Fruit fly (Drosophila melanogaster) whole organism, wandering third instar larva: Measurements from ENCODE around the gene CG17118.

Experiments used
- Abd-B ChIP-seq: fragments of >200 bp; optimal IDR thresholded peaks from 2 replicates; lab custom pipeline; 2017; ENCODE audit warnings: missing biosample characterization, missing genetic modification characterization
- CG32264 ChIP-seq: fragments of 200-800 bp; sonication (Bioruptor generic); optimal IDR thresholded peaks from 2 replicates; lab custom pipeline; 2016; ENCODE audit warnings: missing biosample characterization, missing genetic modification characterization
- CrebA ChIP-seq: fragments of 200-800 bp; sonication (Bioruptor generic); optimal IDR thresholded peaks from 2 replicates; lab custom pipeline; 2016; ENCODE audit warnings: missing biosample characterization, mild to moderate bottlenecking, missing genetic modification characterization, borderline replicate concordance
- Dif ChIP-seq: fragments of 200-275, 200-300 bp; sonication (Bioruptor generic); optimal IDR thresholded peaks from 2 replicates; lab custom pipeline; 2018; ENCODE audit warnings: missing biosample characterization, missing genetic modification characterization; ENCODE audit not compliant: partially characterized antibody
- GATAd ChIP-seq: sonication (Bioruptor generic); optimal IDR thresholded peaks from 2 replicates; lab custom pipeline; 2016; ENCODE audit warnings: missing biosample characterization, missing genetic modification characterization
- HLH106 ChIP-seq: fragments of 200-800 bp; optimal IDR thresholded peaks from 3 replicates; lab custom pipeline; 2019; ENCODE audit warnings: missing biosample characterization, mild to moderate bottlenecking, missing genetic modification characterization, moderate library complexity
- Hnf4 ChIP-seq: fragments of 200-800 bp; sonication (Bioruptor generic); optimal IDR thresholded peaks from 2 replicates; lab custom pipeline; 2016; ENCODE audit warnings: missing biosample characterization, mild to moderate bottlenecking, missing genetic modification characterization
- Hr83 ChIP-seq: fragments of 200-300 bp; sonication (Bioruptor generic); optimal IDR thresholded peaks from 2 replicates; lab custom pipeline; 2016; ENCODE audit warnings: missing biosample characterization, mild to moderate bottlenecking, missing genetic modification characterization, moderate library complexity; ENCODE audit not compliant: poor library complexity, severe bottlenecking
- Mio ChIP-seq: sonication (Bioruptor generic); optimal IDR thresholded peaks from 2 replicates; lab custom pipeline; 2016; ENCODE audit warnings: missing biosample characterization, missing genetic modification characterization
- Myc ChIP-seq: fragments of >200 bp; optimal IDR thresholded peaks from 2 replicates; lab custom pipeline; 2017
- OdsH ChIP-seq: fragments of 200-800 bp; sonication (Bioruptor generic); optimal IDR thresholded peaks from 2 replicates; lab custom pipeline; 2016; ENCODE audit warnings: missing biosample characterization, mild to moderate bottlenecking, missing genetic modification characterization
- Rel ChIP-seq, 2 experiments: fragments of 200-800 bp; sonication (Bioruptor generic) in 1 of 2; optimal IDR thresholded peaks; 2 replicates in 1 of 2; 3 replicates in 1 of 2; lab custom pipeline; 2016 to 2019; ENCODE audit warnings: mild to moderate bottlenecking in 2 of 2, missing biosample characterization in 2 of 2, missing genetic modification characterization in 2 of 2, moderate library complexity in 1 of 2
- Sp1 ChIP-seq: fragments of 200-800 bp; sonication (Bioruptor generic); optimal IDR thresholded peaks from 3 replicates; lab custom pipeline; 2019; ENCODE audit warnings: missing biosample characterization, mild to moderate bottlenecking, missing genetic modification characterization, moderate library complexity
- Vsx2 ChIP-seq: fragments of 200-300, 225-300 bp; sonication (Bioruptor generic); optimal IDR thresholded peaks from 2 replicates; lab custom pipeline; 2018; ENCODE audit warnings: missing biosample characterization, missing genetic modification characterization; ENCODE audit not compliant: partially characterized antibody
- brk ChIP-seq: fragments of 200-800 bp; sonication (Bioruptor generic); optimal IDR thresholded peaks from 2 replicates; lab custom pipeline; 2016; ENCODE audit warnings: missing biosample characterization, mild to moderate bottlenecking, missing genetic modification characterization
- dl ChIP-seq, 2 experiments: fragments of 175-275, 200-275 bp in 1 of 2; fragments of 200-275 bp in 1 of 2; sonication (Bioruptor generic); optimal IDR thresholded peaks; lab custom pipeline; 2018; ENCODE audit warnings: mild to moderate bottlenecking in 2 of 2, missing biosample characterization in 2 of 2, missing genetic modification characterization in 2 of 2, moderate library complexity in 2 of 2; ENCODE audit not compliant: partially characterized antibody in 2 of 2, insufficient read depth in 1 of 2
- dmrt93B ChIP-seq: fragments of 200-800 bp; sonication (Bioruptor generic); optimal IDR thresholded peaks from 2 replicates; lab custom pipeline; 2018; ENCODE audit warnings: missing biosample characterization, mild to moderate bottlenecking, missing genetic modification characterization
- dsf ChIP-seq: sonication (Bioruptor generic); optimal IDR thresholded peaks from 2 replicates; lab custom pipeline; 2016; ENCODE audit warnings: missing biosample characterization, missing genetic modification characterization, borderline replicate concordance
- ey ChIP-seq: fragments of 200-800 bp; sonication (Bioruptor generic); optimal IDR thresholded peaks from 2 replicates; lab custom pipeline; 2016; ENCODE audit warnings: missing biosample characterization, missing genetic modification characterization
- foxo ChIP-seq, 2 experiments: fragments of 200-800 bp; sonication (Bioruptor generic); optimal IDR thresholded peaks; 2 replicates in 1 of 2; 3 replicates in 1 of 2; lab custom pipeline; 2016 to 2017; ENCODE audit warnings: missing biosample characterization in 2 of 2, missing genetic modification characterization in 2 of 2
- fru ChIP-seq: fragments of 200-800 bp; sonication (Bioruptor generic); optimal IDR thresholded peaks from 3 replicates; lab custom pipeline; 2016; ENCODE audit warnings: missing biosample characterization, mild to moderate bottlenecking, missing genetic modification characterization
- h ChIP-seq: fragments of 200-800 bp; sonication (Bioruptor generic); optimal IDR thresholded peaks from 3 replicates; lab custom pipeline; 2016; ENCODE audit warnings: missing biosample characterization, mild to moderate bottlenecking, missing genetic modification characterization
- lola ChIP-seq: fragments of >200 bp; optimal IDR thresholded peaks from 2 replicates; lab custom pipeline; 2017; ENCODE audit warnings: missing biosample characterization, missing genetic modification characterization
- pan ChIP-seq: fragments of >200 bp; optimal IDR thresholded peaks from 2 replicates; lab custom pipeline; 2017
- rgr ChIP-seq: fragments of 200-800 bp; sonication (Bioruptor generic); optimal IDR thresholded peaks from 3 replicates; lab custom pipeline; 2016; ENCODE audit warnings: missing biosample characterization, mild to moderate bottlenecking, missing genetic modification characterization
- sage ChIP-seq: fragments of 200-800 bp; sonication (Bioruptor generic); optimal IDR thresholded peaks from 2 replicates; lab custom pipeline; 2016; ENCODE audit warnings: missing biosample characterization, mild to moderate bottlenecking, missing genetic modification characterization
- sv ChIP-seq: fragments of 200-800 bp; sonication (Bioruptor generic); optimal IDR thresholded peaks from 3 replicates; lab custom pipeline; 2016; ENCODE audit warnings: missing biosample characterization, missing genetic modification characterization
- tai ChIP-seq: sonication (Bioruptor generic); optimal IDR thresholded peaks from 2 replicates; lab custom pipeline; 2016; ENCODE audit warnings: missing biosample characterization, missing genetic modification characterization
- woc ChIP-seq: sonication (Bioruptor generic); optimal IDR thresholded peaks from 2 replicates; lab custom pipeline; 2016; ENCODE audit warnings: missing biosample characterization, mild to moderate bottlenecking, missing genetic modification characterization

CG17118 gene

DNA sequence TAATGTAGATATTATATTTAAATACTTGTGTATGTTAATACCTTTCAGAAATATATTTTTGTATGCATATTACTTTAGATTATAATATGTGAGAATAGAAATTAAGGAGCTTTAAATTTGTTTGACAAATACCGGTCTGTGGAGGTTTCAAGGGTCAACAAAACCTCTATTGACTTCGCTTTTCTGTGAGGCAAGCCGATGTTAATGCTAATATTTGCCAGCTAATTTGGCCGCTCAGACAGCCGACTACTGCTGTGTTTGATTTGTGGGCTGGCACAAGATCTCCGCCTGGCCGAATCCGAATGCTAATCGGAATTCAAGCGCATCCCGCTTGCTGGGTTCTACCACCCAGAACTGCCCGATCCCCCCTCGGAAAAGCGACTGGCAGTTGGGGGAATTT is 24.5 kb downstream of the CG17118 start:
- no peak for TF ChIP-seq CG32264 (GFP tag; lab: Kevin White, UChicago)
- TF ChIP-seq sage (GFP tag; lab: Kevin White, UChicago): no peak
- no peak for TF ChIP-seq sv (GFP tag; lab: Kevin White, UChicago)
- no peak for TF ChIP-seq Myc (lab: Kevin White, UChicago)
- TF ChIP-seq pan (lab: Kevin White, UChicago): no peak

DNA sequence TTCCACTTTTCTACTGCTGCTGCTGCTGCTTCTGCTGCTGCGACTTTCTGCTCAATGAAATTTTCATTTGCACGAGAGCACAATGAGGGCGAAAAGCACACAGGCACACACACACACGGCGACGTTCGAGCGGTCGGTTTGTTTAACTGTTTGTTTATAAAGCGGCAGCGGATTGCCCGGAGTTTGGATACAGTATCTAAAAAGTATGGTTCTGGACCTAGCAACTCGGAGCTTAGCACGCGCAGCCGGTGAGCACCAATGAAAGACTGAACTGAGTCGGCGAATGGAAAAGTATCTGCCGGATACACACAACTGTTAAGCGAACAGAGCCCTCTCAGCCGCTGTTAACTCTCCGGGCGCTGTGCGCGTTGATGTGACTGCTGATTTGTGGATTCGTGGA is 26.0 kb downstream of the CG17118 start, which contains the start of gene CG17124:
Gene CG17124 (minus strand): TSS at position 277 of the 400 bp plus-strand sequence.
- no peak for TF ChIP-seq Rel (GFP tag; optimal IDR thresholded peaks at IDR 0.05; lab: Kevin White, UChicago)
- peak; percentile 22 for TF ChIP-seq Rel (tag; optimal IDR thresholded peaks at IDR 0.05; lab: Kevin White, UChicago)
- peak; percentile 7 for TF ChIP-seq HLH106 (tag; lab: Kevin White, UChicago)
- no peak for TF ChIP-seq OdsH
- TF ChIP-seq dsf (GFP tag; lab: Kevin White, UChicago): no peak
- TF ChIP-seq foxo (GFP tag; optimal IDR thresholded peaks at IDR 0.05; lab: Kevin White, UChicago): peak in 1 of 2 experiments; percentile 26
- TF ChIP-seq Hr83 (GFP tag; lab: Kevin White, UChicago): no peak
- TF ChIP-seq CG32264 (GFP tag; lab: Kevin White, UChicago): no peak
- no peak for TF ChIP-seq Abd-B (GFP tag; lab: Kevin White, UChicago)
- no peak for TF ChIP-seq Hnf4
- TF ChIP-seq brk (GFP tag; lab: Kevin White, UChicago): no peak
- TF ChIP-seq dmrt93B (GFP tag; lab: Kevin White, UChicago): no peak
- peak; percentile 15 for TF ChIP-seq h (GFP tag; lab: Kevin White, UChicago)
- TF ChIP-seq lola: no peak
- peak; percentile 7 for TF ChIP-seq Sp1
- TF ChIP-seq Dif (GFP tag; lab: Kevin White, UChicago): peak; percentile 55
- no peak for TF ChIP-seq GATAd (GFP tag; lab: Kevin White, UChicago)
- no peak for TF ChIP-seq Vsx2 (GFP tag; lab: Kevin White, UChicago)
- no peak for TF ChIP-seq CrebA (GFP tag; lab: Kevin White, UChicago)
- TF ChIP-seq dl (GFP tag; optimal IDR thresholded peaks at IDR 0.05; lab: Kevin White, UChicago; ENCODE audit: insufficient read depth in 1 of 2, partially characterized antibody in 2 of 2): no peak
- TF ChIP-seq fru (GFP tag; lab: Kevin White, UChicago): no peak
- TF ChIP-seq rgr (GFP tag; lab: Kevin White, UChicago): peak; percentile 48

DNA sequence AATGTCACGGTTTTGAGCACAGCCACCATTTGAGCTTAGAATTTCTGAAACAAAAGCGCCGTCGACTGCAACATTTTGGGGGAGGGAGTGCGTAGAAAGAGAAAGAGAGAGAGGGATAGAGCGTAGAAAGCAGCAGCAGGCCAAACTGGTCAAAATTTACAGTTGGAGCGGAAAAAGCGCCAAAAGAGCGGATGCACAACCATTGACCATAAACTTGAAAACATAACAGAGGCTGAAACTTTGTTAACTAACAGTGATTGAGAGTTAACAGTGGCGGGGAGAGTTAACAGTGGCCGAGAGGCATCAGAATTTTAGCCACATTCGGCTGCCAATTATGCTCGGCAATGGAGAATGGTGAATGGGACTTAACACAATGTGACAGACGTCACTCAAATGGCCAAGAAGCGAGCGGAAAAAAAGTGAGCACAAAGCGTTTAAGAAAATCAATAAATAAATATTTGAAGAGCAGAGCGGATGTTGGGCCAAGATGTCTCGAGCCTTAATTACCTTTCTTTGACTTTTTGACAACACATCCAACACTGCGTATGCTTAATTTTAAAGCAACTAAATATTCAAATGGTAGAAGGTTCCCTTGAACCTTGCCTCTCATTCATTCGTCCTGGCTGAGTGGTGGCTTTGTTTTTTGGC is 27.1 kb downstream of the CG17118 start:
- TF ChIP-seq Hnf4 (no peak), dl (GFP tag; optimal IDR thresholded peaks at IDR 0.05; lab: Kevin White, UChicago; ENCODE audit: insufficient read depth in 1 of 2, partially characterized antibody in 2 of 2) (peak in 1 of 2 experiments; percentile 38)
- TF ChIP-seq, all 38 proteins: peak for 1

DNA sequence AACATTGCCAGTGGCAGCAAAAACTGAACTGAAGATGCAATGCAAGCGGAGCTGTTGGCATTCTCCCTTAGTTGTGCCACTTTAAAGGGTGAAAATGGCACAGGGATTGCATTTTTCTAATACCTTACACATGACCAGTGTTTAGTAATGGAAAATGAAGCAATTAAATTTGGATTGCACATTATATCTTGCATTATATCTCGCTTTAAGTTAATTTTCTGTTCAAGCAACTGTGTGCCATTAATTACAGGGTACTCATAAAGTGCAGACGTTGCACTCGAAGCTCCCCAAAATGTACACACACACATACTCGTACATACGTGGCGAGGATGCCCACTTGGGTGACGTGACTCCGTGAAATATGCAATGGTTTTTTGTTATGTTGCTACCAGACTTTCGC is 29.6 kb downstream of the CG17118 start:
- TF ChIP-seq lola (no peak), tai (GFP tag; lab: Kevin White, UChicago) (no peak), Mio (GFP tag; lab: Kevin White, UChicago) (no peak), Vsx2 (GFP tag; lab: Kevin White, UChicago) (no peak), woc (GFP tag; lab: Kevin White, UChicago) (peak; percentile 37), foxo (GFP tag; optimal IDR thresholded peaks at IDR 0.05; lab: Kevin White, UChicago) (peak in 1 of 2 experiments; percentile 50), CrebA (GFP tag; lab: Kevin White, UChicago) (no peak), ey (GFP tag; lab: Kevin White, UChicago) (peak; percentile 26), Hnf4 (no peak), GATAd (GFP tag; lab: Kevin White, UChicago) (no peak), pan (lab: Kevin White, UChicago) (no peak), Myc (lab: Kevin White, UChicago) (no peak), Rel (GFP tag; optimal IDR thresholded peaks at IDR 0.05; lab: Kevin White, UChicago) (no peak), Rel (tag; optimal IDR thresholded peaks at IDR 0.05; lab: Kevin White, UChicago) (no peak), OdsH (peak; percentile 16), h (GFP tag; lab: Kevin White, UChicago) (peak; percentile 21), Abd-B (GFP tag; lab: Kevin White, UChicago) (no peak)
- TF ChIP-seq, all 38 proteins: peak for 5
